Fruit fly (Drosophila melanogaster): ENCODE data around the gene Cyt-b5-r.

DNA sequence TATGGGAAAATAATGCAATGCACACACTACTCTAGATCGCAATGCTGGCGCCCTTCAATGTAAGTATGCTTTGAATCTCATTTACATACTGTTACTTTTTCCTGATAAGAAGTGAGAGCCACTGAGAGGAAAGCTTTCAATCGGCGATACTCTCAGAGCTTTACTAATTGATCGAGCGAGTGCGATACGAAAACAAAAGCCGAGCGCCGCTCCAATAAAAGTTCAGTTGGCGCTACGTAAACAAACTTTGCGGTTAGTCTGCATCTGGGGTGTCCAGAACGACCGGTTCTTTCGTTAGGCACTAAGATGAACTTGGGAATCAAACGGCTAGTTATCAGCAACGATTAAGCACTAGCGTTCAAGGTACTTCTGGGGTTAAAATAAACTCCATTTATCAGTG lies 824 bp upstream of the Cyt-b5-r start, which contains the start of gene CG17928:
- TF ChIP-seq Dll (optimal IDR thresholded peaks at IDR 0.05) (no peak), psq (optimal IDR thresholded peaks at IDR 0.05) (no peak), usp (GFP tag; optimal IDR thresholded peaks at IDR 0.05) (no peak), CG8478 (optimal IDR thresholded peaks at IDR 0.05) (no peak)
